Worm (Caenorhabditis elegans): ENCODE data around the gene F23A7.4.

The F23A7.4 gene

ce11 chrX:16260077-16260476 lies 47.7 kb downstream of the F23A7.4 start (continued):
- TF ChIP-seq sdz-12 (GFP tag; optimal IDR thresholded peaks at IDR 0.05) (no peak), nhr-48 (tag; optimal IDR thresholded peaks at IDR 0.05) (no peak), fos-1 (tag; optimal IDR thresholded peaks at IDR 0.05) (no peak), hlh-11 (tag; optimal IDR thresholded peaks at IDR 0.05) (peak; percentile 22)

DNA sequence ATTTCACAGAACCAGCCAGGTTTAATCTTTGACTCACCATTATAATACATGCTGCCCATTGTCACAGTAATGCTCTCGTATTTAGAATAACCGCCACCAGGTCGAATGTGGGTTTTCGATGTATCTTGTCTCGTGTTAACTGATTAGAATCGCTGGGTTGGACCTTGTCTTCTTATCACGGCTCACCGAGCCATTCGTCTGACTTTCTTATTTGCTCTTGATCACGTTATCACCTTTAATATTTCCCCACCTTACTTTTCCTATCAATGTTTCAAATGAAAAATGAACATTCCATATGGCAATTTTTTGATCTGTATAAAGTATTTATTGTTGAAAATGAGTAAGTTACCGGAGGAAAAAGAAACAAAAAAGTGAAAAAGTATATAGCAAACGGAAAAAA lies 49.6 kb downstream of the F23A7.4 start, which contains the start of gene sgk-1:
sgk-1 (minus strand) TSS at position 130 of the 400 bp plus-strand sequence.
- no peak for TF ChIP-seq ceh-32 (tag; optimal IDR thresholded peaks at IDR 0.05; ENCODE audit: poor library complexity)
- TF ChIP-seq F44E2.7 (GFP tag; IDR thresholded peaks at IDR 0.05), result no peak
- TF ChIP-seq nhr-41 (GFP tag; IDR thresholded peaks at IDR 0.05), result no peak
- TF ChIP-seq pqm-1 (tag; optimal IDR thresholded peaks at IDR 0.05), result peak; percentile 57
- peak in 1 of 2 experiments; percentile 6 for TF ChIP-seq unc-62 (GFP tag; optimal IDR thresholded peaks at IDR 0.05 in 1 of 2)
- TF ChIP-seq unc-62 (tag; optimal IDR thresholded peaks at IDR 0.05), result no peak
- TF ChIP-seq unc-130 (GFP tag; optimal IDR thresholded peaks at IDR 0.05), result no peak
- TF ChIP-seq ztf-11 (tag; optimal IDR thresholded peaks at IDR 0.05), result no peak
- no peak for TF ChIP-seq nhr-48 (tag; optimal IDR thresholded peaks at IDR 0.05)
- peak; percentile 40 for TF ChIP-seq dve-1 (tag; optimal IDR thresholded peaks at IDR 0.05; ENCODE audit: insufficient read depth)
- no peak for TF ChIP-seq Y5F2A.4 (GFP tag; optimal IDR thresholded peaks at IDR 0.05)
- TF ChIP-seq hlh-11 (tag; optimal IDR thresholded peaks at IDR 0.05), result peak; percentile 44
- peak; percentile 27 for TF ChIP-seq hlh-30 (tag; optimal IDR thresholded peaks at IDR 0.05; ENCODE audit: insufficient read depth)
- no peak for TF ChIP-seq tra-1 (GFP tag; IDR thresholded peaks at IDR 0.05)
- no peak for TF ChIP-seq mes-2 (tag; optimal IDR thresholded peaks at IDR 0.05; ENCODE audit: poor library complexity, severe bottlenecking)
- 0 out of 2 replicates have a peak, but pooled peaks have one; percentile 31 for TF ChIP-seq dmd-6 (GFP tag; IDR thresholded peaks at IDR 0.05)

Data from whole organism, L4 larva.